Fruit fly (Drosophila melanogaster): ENCODE data around the gene CG2258.

dm6 chrX:8080174-8080573, 21.7 kb downstream of the CG2258 start:
- no peak for TF ChIP-seq dac (GFP tag; optimal IDR thresholded peaks at IDR 0.05)
- no peak for TF ChIP-seq Hr4 (GFP tag; optimal IDR thresholded peaks at IDR 0.05)
- no peak for TF ChIP-seq Sox14 (GFP tag; optimal IDR thresholded peaks at IDR 0.05)
- TF ChIP-seq Sox102F (GFP tag; optimal IDR thresholded peaks at IDR 0.05) = no peak
- TF ChIP-seq salr (GFP tag; optimal IDR thresholded peaks at IDR 0.05) = no peak
- no peak for TF ChIP-seq CG31627 (GFP tag; optimal IDR thresholded peaks at IDR 0.05)
- no peak for TF ChIP-seq fd59A (GFP tag; optimal IDR thresholded peaks at IDR 0.05)
- no peak for TF ChIP-seq CG34406 (GFP tag; optimal IDR thresholded peaks at IDR 0.05)
